Fruit fly (Drosophila melanogaster) whole organism, embryonic: Measurements from ENCODE around the gene CG7367.

Source experiments
- Aef1 ChIP-seq: fragments of 200-800 bp; sonication (Bioruptor generic); IDR thresholded peaks from 3 replicates; pipeline ENCODE4 v1.3.6; 2022; ENCODE audit warnings: missing biosample characterization, missing genetic modification characterization
- CG10543 ChIP-seq: fragments of 200-800 bp; sonication (Bioruptor generic); optimal IDR thresholded peaks from 3 replicates; lab custom pipeline; 2017; ENCODE audit warnings: missing biosample characterization, mild to moderate bottlenecking, missing genetic modification characterization, moderate library complexity
- CG11456 ChIP-seq: fragments of 200-800 bp; sonication (Bioruptor generic); IDR thresholded peaks from 3 replicates; pipeline ENCODE4 v1.3.6; 2022; ENCODE audit warnings: missing biosample characterization, missing genetic modification characterization
- CG12155 ChIP-seq: fragments of 200-800 bp; sonication (Bioruptor generic); optimal IDR thresholded peaks from 3 replicates; lab custom pipeline; 2016; ENCODE audit warnings: missing biosample characterization, missing genetic modification characterization
- CG13894 ChIP-seq: fragments of 200-800 bp; sonication (Bioruptor generic); optimal IDR thresholded peaks from 3 replicates; lab custom pipeline; 2018; ENCODE audit warnings: missing biosample characterization, mild to moderate bottlenecking, missing genetic modification characterization, moderate library complexity
- CG14441 ChIP-seq: fragments of 200-800 bp; sonication (Bioruptor generic); IDR thresholded peaks from 2 replicates; pipeline ENCODE4 v1.3.6; 2022; ENCODE audit warnings: missing biosample characterization, missing genetic modification characterization
- CG18599 ChIP-seq: fragments of 200-800 bp; sonication (Bioruptor generic); optimal IDR thresholded peaks from 3 replicates; lab custom pipeline; 2017; ENCODE audit warnings: missing biosample characterization, missing genetic modification characterization, mild to moderate bottlenecking, moderate library complexity, missing genetic modification reagents
- CG2120 ChIP-seq: fragments of 200-800 bp; sonication (Bioruptor generic); optimal IDR thresholded peaks from 3 replicates; lab custom pipeline; 2016; ENCODE audit warnings: missing biosample characterization, missing genetic modification characterization
- CG2678 ChIP-seq: fragments of 200-800 bp; sonication (Bioruptor generic); optimal IDR thresholded peaks from 3 replicates; lab custom pipeline; 2019; ENCODE audit warnings: missing biosample characterization, mild to moderate bottlenecking, missing genetic modification characterization, moderate library complexity
- CG32532 ChIP-seq: fragments of 200-800 bp; sonication (Bioruptor generic); IDR thresholded peaks from 2 replicates; pipeline ENCODE4 v1.3.6; 2022; ENCODE audit warnings: missing biosample characterization, missing genetic modification characterization
- CG32772 ChIP-seq: fragments of 200-800 bp; sonication (Bioruptor generic); IDR thresholded peaks from 2 replicates; pipeline ENCODE4 v1.3.6; 2022; ENCODE audit warnings: missing biosample characterization, missing genetic modification characterization
- CG3281 ChIP-seq: fragments of 200-800 bp; sonication (Bioruptor generic); optimal IDR thresholded peaks from 3 replicates; lab custom pipeline; 2017; ENCODE audit warnings: missing biosample characterization, mild to moderate bottlenecking, missing genetic modification characterization
- CG33213 ChIP-seq: fragments of 200-800 bp; sonication (Bioruptor generic); optimal IDR thresholded peaks from 3 replicates; lab custom pipeline; 2016; ENCODE audit warnings: missing biosample characterization, missing genetic modification characterization
- CG34376 ChIP-seq: fragments of 200-800 bp; sonication (Bioruptor generic); optimal IDR thresholded peaks from 2 replicates; lab custom pipeline; 2018; ENCODE audit warnings: missing biosample characterization, mild to moderate bottlenecking, missing genetic modification characterization
- CG3726 ChIP-seq: fragments of 200-800 bp; sonication (Bioruptor generic); IDR thresholded peaks from 3 replicates; pipeline ENCODE4, ENCODE4 v1.3.6; 2022; ENCODE audit warnings: missing biosample characterization, missing genetic modification characterization
- CG6272 ChIP-seq: fragments of 200-800 bp; sonication (Bioruptor generic); IDR thresholded peaks from 2 replicates; pipeline ENCODE4 v1.3.6; 2022; ENCODE audit warnings: missing biosample characterization, missing genetic modification characterization
- CG6791 ChIP-seq: fragments of 200-800 bp; sonication (Bioruptor generic); IDR thresholded peaks from 3 replicates; pipeline ENCODE4 v1.3.6; 2022; ENCODE audit warnings: missing biosample characterization, missing genetic modification characterization; ENCODE audit not compliant: partially characterized antibody
- CG7745 ChIP-seq: fragments of 200-800 bp; sonication (Bioruptor generic); optimal IDR thresholded peaks from 2 replicates; lab custom pipeline; 2018; ENCODE audit warnings: missing biosample characterization, mild to moderate bottlenecking, missing genetic modification characterization, moderate library complexity
- CG7839 ChIP-seq: fragments of 200-800 bp; sonication (Bioruptor generic); optimal IDR thresholded peaks from 3 replicates; lab custom pipeline; 2018; ENCODE audit warnings: missing biosample characterization, mild to moderate bottlenecking, missing genetic modification characterization, moderate library complexity
- CG8281 ChIP-seq: fragments of 200-800 bp; sonication (Bioruptor generic); optimal IDR thresholded peaks from 2 replicates; lab custom pipeline; 2018; ENCODE audit warnings: missing biosample characterization, mild to moderate bottlenecking, missing genetic modification characterization, moderate library complexity
- Drgx ChIP-seq: fragments of 200-800 bp; sonication (Bioruptor generic); IDR thresholded peaks from 2 replicates; pipeline ENCODE4 v1.3.6; 2022; ENCODE audit warnings: missing biosample characterization, missing genetic modification characterization
- HmgZ ChIP-seq: fragments of 200-800 bp; sonication (Bioruptor generic); optimal IDR thresholded peaks from 2 replicates; lab custom pipeline; 2018; ENCODE audit warnings: missing biosample characterization, mild to moderate bottlenecking, missing genetic modification characterization
- Jarid2 ChIP-seq: fragments of 200-800 bp; sonication (Bioruptor generic); optimal IDR thresholded peaks from 3 replicates; lab custom pipeline; 2017; ENCODE audit warnings: mild to moderate bottlenecking, missing biosample characterization, missing genetic modification reagents, missing genetic modification characterization
- MBD-R2 ChIP-seq: fragments of 200-800 bp; sonication (Bioruptor generic); IDR thresholded peaks from 2 replicates; pipeline ENCODE4 v1.3.6; 2022; ENCODE audit warnings: missing biosample characterization, missing genetic modification characterization
- Med ChIP-seq: fragments of 200-800 bp; sonication (Bioruptor generic); peaks from one replicate; lab custom pipeline; 2016; ENCODE audit warnings: missing biosample characterization, missing genetic modification characterization, mild to moderate bottlenecking, inconsistent platforms, moderate library complexity
- NFAT ChIP-seq: fragments of 200-800 bp; sonication (Bioruptor generic); IDR thresholded peaks from 2 replicates; pipeline ENCODE4 v1.3.6; 2022; ENCODE audit warnings: missing biosample characterization, missing genetic modification characterization
- Opbp ChIP-seq: fragments of 200-800 bp; sonication (Bioruptor generic); IDR thresholded peaks from 3 replicates; pipeline ENCODE4 v1.3.6; 2022; ENCODE audit warnings: missing biosample characterization, missing genetic modification characterization; ENCODE audit not compliant: partially characterized antibody
- YL-1 ChIP-seq: fragments of 200-800 bp; sonication (Bioruptor generic); optimal IDR thresholded peaks from 3 replicates; lab custom pipeline; 2017; ENCODE audit warnings: missing biosample characterization, mild to moderate bottlenecking, missing genetic modification characterization
- ash1 ChIP-seq: fragments of 200-800 bp; sonication (Bioruptor generic); optimal IDR thresholded peaks from 2 replicates; lab custom pipeline; 2018; ENCODE audit warnings: missing biosample characterization, mild to moderate bottlenecking, missing genetic modification characterization
- cas ChIP-seq: fragments of 200-800 bp; sonication (Bioruptor generic); IDR thresholded peaks from 2 replicates; pipeline ENCODE4 v1.3.6; 2022; ENCODE audit warnings: missing biosample characterization, missing genetic modification characterization
- chinmo ChIP-seq: fragments of 200-800 bp; sonication (Bioruptor generic); IDR thresholded peaks from 4 replicates; pipeline ENCODE4 v1.3.6; 2022; ENCODE audit warnings: missing biosample characterization, missing genetic modification characterization; ENCODE audit not compliant: partially characterized antibody
- dpn ChIP-seq, 2 experiments: fragments of 200-800 bp; sonication (Bioruptor generic); optimal IDR thresholded peaks; 3 replicates each; lab custom pipeline; 2016; ENCODE audit warnings: missing biosample characterization in 2 of 2, missing genetic modification characterization in 2 of 2
- dysf ChIP-seq: fragments of 200-800 bp; sonication (Bioruptor generic); IDR thresholded peaks from 3 replicates; pipeline ENCODE4 v1.3.6; 2022; ENCODE audit warnings: missing biosample characterization, missing genetic modification characterization
- gem ChIP-seq: fragments of 200-800 bp; sonication (Bioruptor generic); optimal IDR thresholded peaks from 2 replicates; lab custom pipeline; 2019; ENCODE audit warnings: missing biosample characterization, mild to moderate bottlenecking, missing genetic modification characterization, moderate library complexity
- lab ChIP-seq: fragments of 200-800 bp; sonication (Bioruptor generic); optimal IDR thresholded peaks from 3 replicates; lab custom pipeline; 2017; ENCODE audit warnings: missing biosample characterization, missing genetic modification characterization, mild to moderate bottlenecking, moderate library complexity, missing genetic modification reagents
- lbe ChIP-seq: fragments of 200-800 bp; sonication (Bioruptor generic); optimal IDR thresholded peaks from 2 replicates; lab custom pipeline; 2016; ENCODE audit warnings: missing biosample characterization, mild to moderate bottlenecking, missing genetic modification characterization
- nom ChIP-seq: fragments of 200-800 bp; sonication (Bioruptor generic); optimal IDR thresholded peaks from 2 replicates; lab custom pipeline; 2017; ENCODE audit warnings: missing biosample characterization, missing genetic modification characterization, mild to moderate bottlenecking, moderate library complexity, missing genetic modification reagents
- pan ChIP-seq, 4 experiments: fragments of >200 bp in 3 of 4; fragments of 200-800 bp in 1 of 4; sonication (Bioruptor generic) in 1 of 4; optimal IDR thresholded peaks in 3 of 4; IDR thresholded peaks in 1 of 4; 2 replicates each; pipeline versions ENCODE4 v1.3.6 to Lab custom; 2017 to 2022; ENCODE audit warnings: missing biosample characterization in 2 of 4, missing genetic modification characterization in 2 of 4, mixed read lengths in 1 of 4
- pb ChIP-seq: fragments of 200-800 bp; sonication (Bioruptor generic); optimal IDR thresholded peaks from 3 replicates; lab custom pipeline; 2016; ENCODE audit warnings: missing biosample characterization, missing genetic modification characterization
- prd ChIP-seq, 3 experiments: fragments of >200 bp in 2 of 3; fragments of 200-800 bp in 1 of 3; sonication (Bioruptor generic) in 1 of 3; optimal IDR thresholded peaks in 2 of 3; IDR thresholded peaks in 1 of 3; 2 replicates in 2 of 3; 3 replicates in 1 of 3; pipeline versions ENCODE4 v1.3.6 to Lab custom; 2017 to 2022; ENCODE audit warnings: missing biosample characterization in 1 of 3, missing genetic modification characterization in 1 of 3
- pum ChIP-seq: fragments of 200-800 bp; sonication (Bioruptor generic); optimal IDR thresholded peaks from 2 replicates; lab custom pipeline; 2016; ENCODE audit warnings: missing biosample characterization, missing genetic modification characterization
- rib ChIP-seq: fragments of 200-800 bp; sonication (Bioruptor generic); IDR thresholded peaks from 2 replicates; pipeline ENCODE4 v1.3.6; 2022; ENCODE audit warnings: missing biosample characterization, missing genetic modification characterization
- shn ChIP-seq: fragments of 200-800 bp; sonication (Bioruptor generic); optimal IDR thresholded peaks from 3 replicates; lab custom pipeline; 2016; ENCODE audit warnings: missing biosample characterization, missing genetic modification characterization
- slbo ChIP-seq: fragments of 200-800 bp; sonication (Bioruptor generic); IDR thresholded peaks from 2 replicates; pipeline ENCODE4 v1.3.6; 2022; ENCODE audit warnings: missing biosample characterization, missing genetic modification characterization
- sug ChIP-seq: fragments of 200-800 bp; optimal IDR thresholded peaks from 2 replicates; lab custom pipeline; 2019; ENCODE audit warnings: missing biosample characterization, mild to moderate bottlenecking, missing genetic modification characterization, moderate library complexity
- tio ChIP-seq: fragments of 200-800 bp; sonication (Bioruptor generic); optimal IDR thresholded peaks from 2 replicates; lab custom pipeline; 2017; ENCODE audit warnings: missing biosample characterization, missing genetic modification characterization, inconsistent platforms
- tup ChIP-seq: fragments of 200-800 bp; sonication (Bioruptor generic); optimal IDR thresholded peaks from 2 replicates; lab custom pipeline; 2016; ENCODE audit warnings: missing biosample characterization, mild to moderate bottlenecking, missing genetic modification characterization, moderate library complexity

Gene CG7367

DNA sequence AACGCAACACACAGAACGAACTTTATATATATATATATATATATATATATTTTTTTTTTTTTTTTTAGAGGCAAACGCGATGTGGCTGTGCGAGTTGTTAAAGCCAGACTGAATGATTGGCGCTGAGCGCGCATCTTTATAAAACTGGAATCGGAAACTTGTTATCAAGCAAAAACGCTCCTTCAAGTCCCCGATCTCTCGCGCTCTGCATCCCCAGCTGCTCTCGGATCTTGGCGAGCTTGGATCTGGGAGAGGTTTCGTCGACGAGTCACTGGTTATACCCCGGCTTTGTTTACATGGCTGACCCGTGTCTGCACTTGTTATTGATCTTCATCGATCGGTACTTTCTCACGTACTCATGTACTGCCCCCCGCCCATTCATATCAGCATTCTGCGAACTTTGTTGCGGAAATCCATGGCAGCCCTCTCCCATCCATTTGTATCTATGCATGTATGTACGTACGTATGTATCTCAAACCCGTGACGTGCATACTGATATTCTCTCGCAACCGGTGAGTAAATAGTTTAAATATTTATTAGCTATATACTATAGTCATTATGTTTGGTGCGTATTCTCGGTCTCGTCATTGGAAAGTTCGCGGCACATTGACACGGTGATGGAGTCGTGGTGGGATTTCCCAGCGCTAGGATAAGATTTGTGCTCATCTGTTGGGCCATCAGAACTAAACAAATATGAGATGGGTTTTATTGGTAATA is 32.3 kb downstream of the CG7367 start, which contains the start of gene Spn28Dc (continued):
- TF ChIP-seq chinmo (GFP tag; lab: Robert Waterston, UW): 0 out of 4 replicates have a peak, but pooled peaks have one; percentile 55
- TF ChIP-seq Aef1: no peak
- TF ChIP-seq rib: no peak
- TF ChIP-seq YL-1 (GFP tag; lab: Kevin White, UChicago): no peak
- no peak for TF ChIP-seq CG32532
- no peak for TF ChIP-seq CG32772 (GFP tag; lab: Robert Waterston, UW)
- no peak for TF ChIP-seq HmgZ
- TF ChIP-seq CG11456: no peak
- no peak for TF ChIP-seq CG7745 (tag; lab: Kevin White, UChicago)
- TF ChIP-seq Med (GFP tag; lab: Kevin White, UChicago): peak; percentile 80
- no peak for TF ChIP-seq ash1 (GFP tag; lab: Kevin White, UChicago)
- TF ChIP-seq tio (GFP tag; lab: Kevin White, UChicago): no peak
- peak; percentile 28 for TF ChIP-seq CG10543 (GFP tag; lab: Kevin White, UChicago)
- TF ChIP-seq CG12155 (GFP tag; lab: Kevin White, UChicago): no peak
- no peak for TF ChIP-seq MBD-R2 (GFP tag; lab: Robert Waterston, UW)
- TF ChIP-seq CG13894 (tag; lab: Kevin White, UChicago): peak; percentile 28
- peak; percentile 74 for TF ChIP-seq nom
- TF ChIP-seq cas (GFP tag; lab: Robert Waterston, UW): no peak
- TF ChIP-seq dysf (GFP tag; lab: Robert Waterston, UW): no peak
- TF ChIP-seq Jarid2 (GFP tag; lab: Kevin White, UChicago): peak; percentile 31
- TF ChIP-seq Opbp (GFP tag; lab: Robert Waterston, UW): no peak
- peak; percentile 63 for TF ChIP-seq CG34376 (GFP tag; lab: Kevin White, UChicago)
- no peak for TF ChIP-seq pb (GFP tag; lab: Kevin White, UChicago)
- no peak for TF ChIP-seq CG14441 (GFP tag; lab: Robert Waterston, UW)
- no peak for TF ChIP-seq shn (GFP tag; lab: Kevin White, UChicago)
- TF ChIP-seq sug (tag; lab: Kevin White, UChicago): peak; percentile 15

DNA sequence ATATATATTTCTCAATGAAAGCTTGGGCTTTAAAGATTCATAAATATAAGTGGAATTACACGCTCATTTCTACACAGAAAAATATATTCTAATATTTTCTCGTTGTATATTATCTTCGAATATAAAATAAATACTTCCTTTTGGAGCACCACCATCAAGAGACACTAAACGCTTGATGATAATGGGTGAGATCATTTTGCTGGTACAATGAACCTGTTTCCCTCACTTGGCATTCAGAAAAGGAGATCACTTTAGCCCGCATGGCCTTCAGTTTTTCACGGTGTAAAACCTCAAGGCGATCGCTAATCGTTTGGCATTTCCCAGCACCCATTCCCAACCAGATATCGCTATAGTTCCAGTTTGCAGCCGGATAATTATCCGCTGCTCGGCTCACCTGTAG is 33.5 kb downstream of the CG7367 start:
- peak; percentile 20 for TF ChIP-seq CG2678
- no peak for TF ChIP-seq prd (optimal IDR thresholded peaks at IDR 0.05; lab: Kevin White, UChicago)
- TF ChIP-seq prd (GFP tag; IDR thresholded peaks at IDR 0.05; lab: Robert Waterston, UW): peak; percentile 26; the same call in 1 of the 3 replicates
- peak; percentile 20 for TF ChIP-seq CG3281
- peak; percentile 32; the same call in 1 of the 2 replicates for TF ChIP-seq CG32532
- TF ChIP-seq CG8281 (tag; lab: Kevin White, UChicago): no peak
- TF ChIP-seq CG6791: 0 out of 3 replicates have a peak, but pooled peaks have one; percentile 36
- no peak for TF ChIP-seq CG6272 (GFP tag; lab: Robert Waterston, UW)
- peak; percentile 11 for TF ChIP-seq CG7839 (tag; lab: Kevin White, UChicago)
- TF ChIP-seq Drgx (GFP tag; lab: Robert Waterston, UW): peak; percentile 48
- no peak for TF ChIP-seq pan (optimal IDR thresholded peaks at IDR 0.05; lab: Kevin White, UChicago)
- TF ChIP-seq pan (GFP tag; optimal IDR thresholded peaks at IDR 0.05 in 1 of 2, IDR thresholded peaks at IDR 0.05 in 1 of 2): peak in 1 of 2 experiments; percentile 12
- TF ChIP-seq lab (GFP tag; lab: Kevin White, UChicago): peak; percentile 17
- TF ChIP-seq NFAT: peak; percentile 15; the same call in 1 of the 2 replicates
- no peak for TF ChIP-seq CG33213 (GFP tag; lab: Kevin White, UChicago)
- TF ChIP-seq dpn (GFP tag; optimal IDR thresholded peaks at IDR 0.05; lab: Kevin White, UChicago): no peak
- peak; percentile 67 for TF ChIP-seq nom
- peak; percentile 14 for TF ChIP-seq CG2120 (GFP tag; lab: Kevin White, UChicago)
- peak; percentile 27; the same call in 1 of the 2 replicates for TF ChIP-seq slbo (GFP tag; lab: Robert Waterston, UW)
- peak; percentile 46 for TF ChIP-seq Med (GFP tag; lab: Kevin White, UChicago)
- peak; percentile 39 for TF ChIP-seq lbe (GFP tag; lab: Kevin White, UChicago)
- TF ChIP-seq CG18599 (GFP tag; lab: Kevin White, UChicago): peak; percentile 21
- peak; percentile 16 for TF ChIP-seq gem (tag; lab: Kevin White, UChicago)
- TF ChIP-seq tup (GFP tag; lab: Kevin White, UChicago): no peak
- no peak for TF ChIP-seq pum
- no peak for TF ChIP-seq CG3726 (GFP tag; lab: Robert Waterston, UW)
